Fruit fly (Drosophila melanogaster): Measurements from ENCODE around the gene CG14868.

DNA sequence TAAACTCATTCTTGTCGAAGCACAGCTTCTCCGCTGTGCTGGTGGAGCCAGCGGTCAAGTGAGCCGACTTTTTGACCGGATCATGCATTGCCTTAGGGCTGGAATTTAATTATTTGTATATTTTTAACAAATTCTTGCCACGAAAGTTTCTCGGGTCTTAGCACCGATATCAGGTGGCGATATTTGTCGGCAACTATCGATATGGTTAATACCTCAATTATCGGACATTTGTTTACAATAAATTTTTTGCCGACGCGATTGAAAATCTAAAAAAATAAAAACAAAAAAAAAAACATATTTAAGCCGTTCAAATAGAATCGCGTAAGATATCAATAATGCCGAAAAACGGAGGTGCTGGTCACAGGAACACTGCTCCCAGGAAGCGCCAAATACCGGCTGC lies 8.3 kb downstream of the CG14868 start, which contains the start of the genes Cog2 and Trax:
- TF ChIP-seq psq (optimal IDR thresholded peaks at IDR 0.05) (no peak), EcR (GFP tag; optimal IDR thresholded peaks at IDR 0.05) (no peak), Dll (optimal IDR thresholded peaks at IDR 0.05) (no peak), CG8478 (optimal IDR thresholded peaks at IDR 0.05) (no peak)

All from whole organism.